Worm (Caenorhabditis elegans) whole organism, dauer: ENCODE measurements around the gene H23L24.1.

Experiments
- unc-62 ChIP-seq: sonication (generic microtip); optimal IDR thresholded peaks from 2 replicates; lab custom pipeline; 2017; ENCODE audit warnings: missing biosample characterization, missing genetic modification reagents, missing genetic modification characterization

Gene H23L24.1

DNA sequence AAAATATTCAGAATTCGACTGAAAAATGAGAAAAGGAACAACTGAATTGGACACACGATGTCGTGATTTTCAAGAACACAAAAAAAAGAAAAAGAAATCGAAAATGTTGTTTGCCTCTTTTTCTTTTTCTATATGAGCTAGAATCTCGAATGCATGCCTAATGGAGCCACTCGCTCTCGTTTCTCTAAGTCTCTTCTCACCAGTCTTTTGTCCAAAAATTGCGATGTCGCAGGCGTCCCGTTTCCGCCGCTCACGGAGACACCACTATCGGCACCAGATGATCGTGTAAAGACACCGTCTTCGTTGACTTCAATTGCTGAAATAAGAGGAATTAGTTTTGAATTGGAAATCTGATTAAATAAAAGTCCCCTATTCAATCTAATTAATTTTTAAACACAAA, 40.4 kb downstream of the H23L24.1 start:
- TF ChIP-seq unc-62 (GFP tag; lab: Kevin White, UChicago), result no peak

DNA sequence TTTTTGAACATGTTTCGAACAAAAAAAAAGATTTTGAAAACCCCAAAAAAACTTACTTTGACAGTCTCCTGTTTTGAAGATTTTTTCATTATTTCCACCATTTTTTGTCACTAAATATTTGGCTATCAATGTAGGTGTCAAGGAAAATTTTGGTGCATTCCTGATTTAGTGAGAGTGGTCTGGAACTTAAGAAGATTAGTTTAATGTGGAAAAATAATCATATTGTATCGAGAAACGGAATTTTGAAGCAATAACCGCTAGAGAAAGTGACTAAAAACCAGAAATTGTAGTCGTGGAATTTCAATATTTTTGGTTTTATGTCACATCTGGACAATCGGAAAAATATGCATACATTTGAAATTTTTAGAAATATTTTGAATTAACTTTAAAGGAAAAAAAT, 43.6 kb downstream of the H23L24.1 start, which contains the start of the genes F20C5.11 and klp-11:
Gene F20C5.11 (minus strand): TSS at position 101 of the 400 bp plus-strand sequence.
Gene klp-11 (minus strand): TSS at position 171 of the 400 bp plus-strand sequence.
- TF ChIP-seq unc-62 (GFP tag; lab: Kevin White, UChicago), result no peak

ce11 chrIV:8762471-8762870, 44.2 kb downstream of the H23L24.1 start:
- no peak for TF ChIP-seq unc-62 (GFP tag; lab: Kevin White, UChicago)

ce11 chrIV:8764567-8764966, 46.3 kb downstream of the H23L24.1 start, which contains the start of gene cdc-50.B:
Gene cdc-50.B, plus strand, starts transcription at chrIV:8764867.
- TF ChIP-seq unc-62 (GFP tag; lab: Kevin White, UChicago), result no peak
